Fruit fly (Drosophila melanogaster): ENCODE results near the gene CG5897.

Gene CG5897

dm6 chr3L:11869328-11869727, 19.5 kb downstream of the CG5897 start:
- TF ChIP-seq Pif1A (GFP tag; optimal IDR thresholded peaks at IDR 0.05) (no peak), CG14655 (GFP tag; optimal IDR thresholded peaks at IDR 0.05) (no peak), CG8159 (tag; optimal IDR thresholded peaks at IDR 0.05) (peak; percentile 13), fd96Ca (GFP tag; IDR thresholded peaks at IDR 0.05) (no peak), D1 (tag; optimal IDR thresholded peaks at IDR 0.05) (no peak)

dm6 chr3L:11863587-11863986, 25.2 kb downstream of the CG5897 start:
- no peak for TF ChIP-seq CG34367 (tag; optimal IDR thresholded peaks at IDR 0.05)
- peak; percentile 37 for TF ChIP-seq CG14655 (GFP tag; optimal IDR thresholded peaks at IDR 0.05)
- peak; percentile 69 for TF ChIP-seq CG8159 (tag; optimal IDR thresholded peaks at IDR 0.05)
- TF ChIP-seq Snoo (tag; optimal IDR thresholded peaks at IDR 0.05) = no peak
- TF ChIP-seq CG9948 (tag; optimal IDR thresholded peaks at IDR 0.05) = peak; percentile 21
- TF ChIP-seq D1 (tag; optimal IDR thresholded peaks at IDR 0.05) = no peak
- TF ChIP-seq CG15710 (tag; optimal IDR thresholded peaks at IDR 0.05) = peak; percentile 30
- TF ChIP-seq CG32121 (GFP tag; IDR thresholded peaks at IDR 0.05) = no peak
- no peak for TF ChIP-seq CG10348 (GFP tag; IDR thresholded peaks at IDR 0.05)

- TF ChIP-seq CG8301 (tag; optimal IDR thresholded peaks at IDR 0.05) = no peak
- TF ChIP-seq fd96Ca (GFP tag; IDR thresholded peaks at IDR 0.05) = no peak
- no peak for TF ChIP-seq D1 (tag; optimal IDR thresholded peaks at IDR 0.05)
- no peak for TF ChIP-seq rn (GFP tag; IDR thresholded peaks at IDR 0.05)
- no peak for TF ChIP-seq CG34367 (tag; optimal IDR thresholded peaks at IDR 0.05)
- TF ChIP-seq CG17806 (tag; optimal IDR thresholded peaks at IDR 0.05) = no peak
- TF ChIP-seq Ets98B (GFP tag; IDR thresholded peaks at IDR 0.05) = no peak
- no peak for TF ChIP-seq CG9948 (tag; optimal IDR thresholded peaks at IDR 0.05)
- no peak for TF ChIP-seq CG13204 (GFP tag; optimal IDR thresholded peaks at IDR 0.05)
- no peak for TF ChIP-seq gl (tag; optimal IDR thresholded peaks at IDR 0.05)
- TF ChIP-seq CG8159 (tag; optimal IDR thresholded peaks at IDR 0.05) = no peak
- TF ChIP-seq CG15710 (tag; optimal IDR thresholded peaks at IDR 0.05) = no peak
- no peak for TF ChIP-seq CG10348 (GFP tag; IDR thresholded peaks at IDR 0.05)
- TF ChIP-seq Snoo (tag; optimal IDR thresholded peaks at IDR 0.05) = no peak
- no peak for TF ChIP-seq EcR (GFP tag; optimal IDR thresholded peaks at IDR 0.05)
- no peak for TF ChIP-seq CG14655 (GFP tag; optimal IDR thresholded peaks at IDR 0.05)
- TF ChIP-seq Pif1A (GFP tag; optimal IDR thresholded peaks at IDR 0.05) = no peak
Observed at dm6 chr3L:11862266-11862665, 26.5 kb downstream of the CG5897 start.

- no peak for TF ChIP-seq Ets98B (GFP tag; IDR thresholded peaks at IDR 0.05)
- no peak for TF ChIP-seq CG13204 (GFP tag; optimal IDR thresholded peaks at IDR 0.05)
- TF ChIP-seq CG9948 (tag; optimal IDR thresholded peaks at IDR 0.05) = no peak
- TF ChIP-seq CG34367 (tag; optimal IDR thresholded peaks at IDR 0.05) = no peak
- TF ChIP-seq CG32121 (GFP tag; IDR thresholded peaks at IDR 0.05) = no peak
- TF ChIP-seq fd96Ca (GFP tag; IDR thresholded peaks at IDR 0.05) = no peak
- no peak for TF ChIP-seq CG12605 (GFP tag; IDR thresholded peaks at IDR 0.05)
- TF ChIP-seq gl (tag; optimal IDR thresholded peaks at IDR 0.05) = no peak
- no peak for TF ChIP-seq CG10348 (GFP tag; IDR thresholded peaks at IDR 0.05)
- no peak for TF ChIP-seq CG8301 (tag; optimal IDR thresholded peaks at IDR 0.05)
- TF ChIP-seq Pif1A (GFP tag; optimal IDR thresholded peaks at IDR 0.05) = no peak
- no peak for TF ChIP-seq CG4496 (GFP tag; IDR thresholded peaks at IDR 0.05)
- no peak for TF ChIP-seq CG14655 (GFP tag; optimal IDR thresholded peaks at IDR 0.05)
- no peak for TF ChIP-seq Pif1B (GFP tag; optimal IDR thresholded peaks at IDR 0.05)
- TF ChIP-seq CG8159 (tag; optimal IDR thresholded peaks at IDR 0.05) = no peak
Observed at dm6 chr3L:11858745-11859144, 30.1 kb downstream of the CG5897 start.

- TF ChIP-seq CG9948 (tag; optimal IDR thresholded peaks at IDR 0.05) = no peak
Observed at dm6 chr3L:11852924-11853323, 35.9 kb downstream of the CG5897 start.

dm6 chr3L:11847703-11848102, 41.1 kb downstream of the CG5897 start, which contains the start of gene CG12521:
Gene CG12521, minus strand, starts transcription at chr3L:11847803.
- no peak for TF ChIP-seq CG8159 (tag; optimal IDR thresholded peaks at IDR 0.05)
- TF ChIP-seq CG10348 (GFP tag; IDR thresholded peaks at IDR 0.05) = no peak
- TF ChIP-seq fd96Ca (GFP tag; IDR thresholded peaks at IDR 0.05) = no peak
- no peak for TF ChIP-seq Pif1A (GFP tag; optimal IDR thresholded peaks at IDR 0.05)
- no peak for TF ChIP-seq CG9948 (tag; optimal IDR thresholded peaks at IDR 0.05)
- no peak for TF ChIP-seq gl (tag; optimal IDR thresholded peaks at IDR 0.05)
- TF ChIP-seq CG34367 (tag; optimal IDR thresholded peaks at IDR 0.05) = no peak
- TF ChIP-seq CG15710 (tag; optimal IDR thresholded peaks at IDR 0.05) = no peak
- TF ChIP-seq Ets98B (GFP tag; IDR thresholded peaks at IDR 0.05) = no peak
- TF ChIP-seq rn (GFP tag; IDR thresholded peaks at IDR 0.05) = no peak
- TF ChIP-seq CG12605 (GFP tag; IDR thresholded peaks at IDR 0.05) = no peak
- TF ChIP-seq CG13204 (GFP tag; optimal IDR thresholded peaks at IDR 0.05) = no peak
- TF ChIP-seq CG8301 (tag; optimal IDR thresholded peaks at IDR 0.05) = no peak
- TF ChIP-seq CG14655 (GFP tag; optimal IDR thresholded peaks at IDR 0.05) = no peak
- TF ChIP-seq Snoo (tag; optimal IDR thresholded peaks at IDR 0.05) = no peak

All from whole organism, pupa.